Fruit fly (Drosophila melanogaster): Measurements from ENCODE around the gene knk.
A peak's percentile ranks its signal among the peaks of the same experiment; 100 is the strongest.

knk gene

dm6 chr3R:10095052-10095451 lies 30.4 kb downstream of the knk start:
- no peak for TF ChIP-seq CG15710 (tag; optimal IDR thresholded peaks at IDR 0.05)
- TF ChIP-seq CG34367 (tag; optimal IDR thresholded peaks at IDR 0.05) = no peak
- TF ChIP-seq CG8301 (tag; optimal IDR thresholded peaks at IDR 0.05) = no peak
- TF ChIP-seq CG9948 (tag; optimal IDR thresholded peaks at IDR 0.05) = no peak
- no peak for TF ChIP-seq CG32121 (GFP tag; IDR thresholded peaks at IDR 0.05)
- TF ChIP-seq CG17806 (tag; optimal IDR thresholded peaks at IDR 0.05) = no peak
- no peak for TF ChIP-seq CG14655 (GFP tag; optimal IDR thresholded peaks at IDR 0.05)
- TF ChIP-seq CG4496 (GFP tag; IDR thresholded peaks at IDR 0.05) = no peak
- no peak for TF ChIP-seq Pif1B (GFP tag; optimal IDR thresholded peaks at IDR 0.05)
- TF ChIP-seq fd96Ca (GFP tag; IDR thresholded peaks at IDR 0.05) = no peak
- TF ChIP-seq CG12605 (GFP tag; IDR thresholded peaks at IDR 0.05) = no peak
- TF ChIP-seq EcR (GFP tag; optimal IDR thresholded peaks at IDR 0.05) = no peak

- TF ChIP-seq CG4496 (GFP tag; IDR thresholded peaks at IDR 0.05) = peak; percentile 76
- peak; percentile 11 for TF ChIP-seq EcR (GFP tag; optimal IDR thresholded peaks at IDR 0.05)
- TF ChIP-seq Ets98B (GFP tag; IDR thresholded peaks at IDR 0.05) = peak; percentile 58; the same call in 1 of the 2 replicates
- no peak for TF ChIP-seq Snoo (tag; optimal IDR thresholded peaks at IDR 0.05)
- peak; percentile 64; the same call in 1 of the 2 replicates for TF ChIP-seq CG12605 (GFP tag; IDR thresholded peaks at IDR 0.05)
- no peak for TF ChIP-seq CG17806 (tag; optimal IDR thresholded peaks at IDR 0.05)
Measured at dm6 chr3R:10093252-10094030, 32.0 kb downstream of the knk start.

DNA sequence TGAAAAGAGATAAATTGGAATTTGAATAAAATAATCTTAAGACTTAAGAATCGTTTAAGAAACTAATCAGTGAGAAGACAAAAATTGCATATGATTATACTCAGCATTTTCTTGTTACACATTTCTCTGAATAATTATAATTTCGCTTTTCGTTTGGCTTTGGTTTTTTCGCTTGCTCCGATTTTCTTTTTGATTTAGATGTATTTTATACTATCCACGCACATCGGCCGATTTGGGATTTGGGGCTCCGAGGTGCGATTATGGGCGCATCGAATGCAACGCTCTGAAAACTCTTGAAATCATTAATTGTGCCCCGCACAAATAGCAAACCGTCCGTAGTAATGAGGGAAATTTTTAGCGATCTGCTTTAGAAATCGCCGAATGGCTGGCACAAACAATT lies 34.0 kb downstream of the knk start:
- TF ChIP-seq rn (GFP tag; IDR thresholded peaks at IDR 0.05) (no peak), CG9948 (tag; optimal IDR thresholded peaks at IDR 0.05) (no peak), CG34367 (tag; optimal IDR thresholded peaks at IDR 0.05) (no peak), D1 (tag; optimal IDR thresholded peaks at IDR 0.05) (no peak), CG10348 (GFP tag; IDR thresholded peaks at IDR 0.05) (no peak), CG15710 (tag; optimal IDR thresholded peaks at IDR 0.05) (no peak), Pif1A (GFP tag; optimal IDR thresholded peaks at IDR 0.05) (no peak), CG8159 (tag; optimal IDR thresholded peaks at IDR 0.05) (no peak), CG32121 (GFP tag; IDR thresholded peaks at IDR 0.05) (no peak), Ets98B (GFP tag; IDR thresholded peaks at IDR 0.05) (no peak), EcR (GFP tag; optimal IDR thresholded peaks at IDR 0.05) (no peak), fd96Ca (GFP tag; IDR thresholded peaks at IDR 0.05) (no peak)

- TF ChIP-seq EcR (GFP tag; optimal IDR thresholded peaks at IDR 0.05) (no peak), Pif1B (GFP tag; optimal IDR thresholded peaks at IDR 0.05) (no peak), CG8159 (tag; optimal IDR thresholded peaks at IDR 0.05) (no peak), Snoo (tag; optimal IDR thresholded peaks at IDR 0.05) (no peak), Pif1A (GFP tag; optimal IDR thresholded peaks at IDR 0.05) (no peak), CG4496 (GFP tag; IDR thresholded peaks at IDR 0.05) (peak; percentile 31; the same call in 1 of the 3 replicates), CG15710 (tag; optimal IDR thresholded peaks at IDR 0.05) (no peak), fd96Ca (GFP tag; IDR thresholded peaks at IDR 0.05) (no peak), CG10348 (GFP tag; IDR thresholded peaks at IDR 0.05) (no peak)
Measured at dm6 chr3R:10090906-10091305, 34.6 kb downstream of the knk start.

- TF ChIP-seq CG14655 (GFP tag; optimal IDR thresholded peaks at IDR 0.05) = no peak
- no peak; the same call in 2 of the 3 replicates for TF ChIP-seq fd96Ca (GFP tag; IDR thresholded peaks at IDR 0.05)
- TF ChIP-seq Pif1B (GFP tag; optimal IDR thresholded peaks at IDR 0.05) = peak; percentile 23
- TF ChIP-seq CG13204 (GFP tag; optimal IDR thresholded peaks at IDR 0.05) = no peak
- TF ChIP-seq CG17806 (tag; optimal IDR thresholded peaks at IDR 0.05) = no peak
- no peak for TF ChIP-seq CG12605 (GFP tag; IDR thresholded peaks at IDR 0.05)
- TF ChIP-seq rn (GFP tag; IDR thresholded peaks at IDR 0.05) = no peak
- TF ChIP-seq CG8159 (tag; optimal IDR thresholded peaks at IDR 0.05) = no peak
- TF ChIP-seq EcR (GFP tag; optimal IDR thresholded peaks at IDR 0.05) = peak; percentile 84
- peak; percentile 35; the same call in 1 of the 2 replicates for TF ChIP-seq Ets98B (GFP tag; IDR thresholded peaks at IDR 0.05)
- no peak for TF ChIP-seq D1 (tag; optimal IDR thresholded peaks at IDR 0.05)
- no peak for TF ChIP-seq CG32121 (GFP tag; IDR thresholded peaks at IDR 0.05)
- TF ChIP-seq CG10348 (GFP tag; IDR thresholded peaks at IDR 0.05) = no peak
- peak; percentile 54; the same call in 1 of the 3 replicates for TF ChIP-seq CG4496 (GFP tag; IDR thresholded peaks at IDR 0.05)
- no peak for TF ChIP-seq CG9948 (tag; optimal IDR thresholded peaks at IDR 0.05)
- no peak for TF ChIP-seq CG15710 (tag; optimal IDR thresholded peaks at IDR 0.05)
- no peak for TF ChIP-seq Pif1A (GFP tag; optimal IDR thresholded peaks at IDR 0.05)
- TF ChIP-seq Snoo (tag; optimal IDR thresholded peaks at IDR 0.05) = peak; percentile 17
- no peak for TF ChIP-seq gl (tag; optimal IDR thresholded peaks at IDR 0.05)
- no peak for TF ChIP-seq CG34367 (tag; optimal IDR thresholded peaks at IDR 0.05)
- no peak for TF ChIP-seq CG8301 (tag; optimal IDR thresholded peaks at IDR 0.05)
Measured at dm6 chr3R:10089171-10089664, 36.2 kb downstream of the knk start.

dm6 chr3R:10087206-10087927 lies 38.1 kb downstream of the knk start:
- TF ChIP-seq Ets98B (GFP tag; IDR thresholded peaks at IDR 0.05) (peak; percentile 81), gl (tag; optimal IDR thresholded peaks at IDR 0.05) (peak; percentile 80), CG12605 (GFP tag; IDR thresholded peaks at IDR 0.05) (peak; percentile 77), EcR (GFP tag; optimal IDR thresholded peaks at IDR 0.05) (peak; percentile 92), Pif1B (GFP tag; optimal IDR thresholded peaks at IDR 0.05) (peak; percentile 90), rn (GFP tag; IDR thresholded peaks at IDR 0.05) (peak; percentile 90), CG9948 (tag; optimal IDR thresholded peaks at IDR 0.05) (peak; percentile 91), CG17806 (tag; optimal IDR thresholded peaks at IDR 0.05) (peak; percentile 91), CG13204 (GFP tag; optimal IDR thresholded peaks at IDR 0.05) (peak; percentile 65), CG15710 (tag; optimal IDR thresholded peaks at IDR 0.05) (peak; percentile 89), CG10348 (GFP tag; IDR thresholded peaks at IDR 0.05) (peak; percentile 41; the same call in 1 of the 2 replicates), CG8159 (tag; optimal IDR thresholded peaks at IDR 0.05) (peak; percentile 89), CG8301 (tag; optimal IDR thresholded peaks at IDR 0.05) (peak; percentile 78), Pif1A (GFP tag; optimal IDR thresholded peaks at IDR 0.05) (peak; percentile 96), fd96Ca (GFP tag; IDR thresholded peaks at IDR 0.05) (peak; percentile 93), CG4496 (GFP tag; IDR thresholded peaks at IDR 0.05) (peak; percentile 93), CG32121 (GFP tag; IDR thresholded peaks at IDR 0.05) (peak; percentile 85), Snoo (tag; optimal IDR thresholded peaks at IDR 0.05) (peak; percentile 70), D1 (tag; optimal IDR thresholded peaks at IDR 0.05) (peak; percentile 88), CG14655 (GFP tag; optimal IDR thresholded peaks at IDR 0.05) (peak; percentile 83), CG34367 (tag; optimal IDR thresholded peaks at IDR 0.05) (peak; percentile 89)

Data from whole organism, pupa.